Fruit fly (Drosophila melanogaster) whole organism, larva: ENCODE results near the gene CG7573.

ENCODE experiments used
- noc ChIP-seq: fragments of 200-800 bp; sonication (Bioruptor generic); optimal IDR thresholded peaks from 3 replicates; lab custom pipeline; 2019; ENCODE audit warnings: missing biosample characterization, mild to moderate bottlenecking, missing genetic modification characterization, moderate library complexity

Gene CG7573

DNA sequence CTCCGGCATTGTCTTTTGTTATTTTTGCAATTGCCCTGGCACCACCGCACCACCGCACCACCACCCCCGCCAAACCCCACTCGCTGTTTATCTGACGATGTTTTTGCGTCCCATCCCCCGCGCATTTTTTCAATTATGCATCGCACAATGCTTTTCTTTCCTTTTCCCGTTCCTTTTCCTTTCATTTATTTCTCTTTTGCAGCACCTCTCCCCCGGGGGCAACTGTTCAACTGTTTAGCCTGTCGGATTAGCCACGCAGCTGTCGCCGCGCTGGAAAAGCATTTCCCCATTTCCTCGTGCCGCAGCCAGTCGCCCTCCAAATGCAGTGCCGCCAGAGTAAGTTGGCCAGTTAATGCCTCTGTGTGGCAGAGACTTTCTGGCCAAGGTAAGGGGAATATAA lies 12.3 kb upstream of the CG7573 start:
- no peak for TF ChIP-seq noc (tag; lab: Kevin White, UChicago)

DNA sequence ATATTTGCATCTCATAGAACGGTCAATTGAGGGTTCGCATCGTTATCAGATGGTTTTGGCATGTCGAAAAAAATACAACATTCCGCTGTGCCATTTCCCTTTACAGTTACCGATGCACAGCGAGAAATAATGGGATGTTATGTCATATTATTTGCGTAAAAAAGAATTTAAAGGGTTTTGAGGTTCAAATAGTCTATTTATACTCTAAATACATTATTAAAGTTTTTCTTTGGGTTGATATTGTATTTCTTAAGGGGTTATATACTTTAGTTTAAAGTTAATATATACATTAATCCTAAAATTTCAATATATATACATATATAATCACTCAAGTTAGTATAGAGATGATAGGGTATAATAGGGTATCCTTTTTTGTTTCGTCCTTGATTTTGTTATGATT lies 8.6 kb upstream of the CG7573 start:
- no peak for TF ChIP-seq noc (tag; lab: Kevin White, UChicago)

DNA sequence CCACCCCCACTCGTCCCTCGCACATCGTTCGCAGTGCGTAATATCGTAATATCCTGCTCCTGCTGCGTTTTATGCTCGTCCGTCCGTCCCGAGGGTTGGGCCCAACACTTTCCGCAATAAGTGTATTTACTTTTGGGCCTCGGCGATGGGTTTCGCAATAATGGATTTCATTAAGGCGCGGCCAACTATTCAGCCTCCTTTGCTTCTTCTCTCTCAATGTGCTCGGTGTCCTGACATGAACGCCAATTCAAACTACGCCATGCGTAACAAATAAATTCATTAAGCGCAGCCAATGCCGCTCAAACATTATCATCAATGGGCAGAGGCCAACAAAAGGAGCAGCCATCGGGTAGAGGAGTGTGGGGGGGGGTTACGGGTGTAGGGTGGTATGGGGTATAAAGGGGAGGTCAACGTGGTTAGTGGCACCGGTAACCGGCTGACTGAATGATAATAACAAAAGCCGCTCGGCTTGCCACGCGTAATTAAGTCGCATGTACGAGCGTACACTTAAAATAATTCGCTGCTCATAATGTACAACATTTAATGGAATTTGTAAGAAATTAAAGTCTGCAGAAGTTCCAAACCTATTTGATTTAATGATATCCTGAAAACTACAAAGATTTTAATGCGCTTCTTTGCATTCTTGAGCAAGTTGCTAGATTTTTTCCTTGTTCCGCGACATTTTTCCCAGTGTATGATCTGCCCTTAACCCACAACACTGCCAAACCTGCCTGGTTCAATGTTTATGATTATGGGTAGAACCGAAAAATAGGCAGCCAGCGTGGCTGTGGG lies 7.9 kb upstream of the CG7573 start:
- no peak for TF ChIP-seq noc (tag; lab: Kevin White, UChicago)

DNA sequence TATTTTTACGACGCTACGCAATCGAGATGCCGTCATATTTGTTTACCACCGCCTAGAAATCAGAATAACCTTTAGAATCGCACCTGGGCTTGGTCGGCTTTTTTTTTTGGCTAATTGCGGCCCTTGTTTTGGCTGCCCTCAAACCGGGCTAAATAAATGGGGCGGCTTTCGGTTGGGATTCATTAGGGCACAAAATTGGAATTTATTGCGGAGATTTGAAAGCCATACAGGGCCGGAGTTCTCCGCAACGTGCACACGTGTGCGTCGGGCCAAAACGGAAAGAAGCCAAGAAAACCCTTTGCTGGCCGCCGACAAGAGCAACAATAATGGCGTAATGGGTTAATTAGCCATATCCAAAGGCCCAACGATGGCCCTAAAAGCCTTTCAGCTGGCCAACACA lies 6.2 kb upstream of the CG7573 start:
- TF ChIP-seq noc (tag; lab: Kevin White, UChicago), result no peak

DNA sequence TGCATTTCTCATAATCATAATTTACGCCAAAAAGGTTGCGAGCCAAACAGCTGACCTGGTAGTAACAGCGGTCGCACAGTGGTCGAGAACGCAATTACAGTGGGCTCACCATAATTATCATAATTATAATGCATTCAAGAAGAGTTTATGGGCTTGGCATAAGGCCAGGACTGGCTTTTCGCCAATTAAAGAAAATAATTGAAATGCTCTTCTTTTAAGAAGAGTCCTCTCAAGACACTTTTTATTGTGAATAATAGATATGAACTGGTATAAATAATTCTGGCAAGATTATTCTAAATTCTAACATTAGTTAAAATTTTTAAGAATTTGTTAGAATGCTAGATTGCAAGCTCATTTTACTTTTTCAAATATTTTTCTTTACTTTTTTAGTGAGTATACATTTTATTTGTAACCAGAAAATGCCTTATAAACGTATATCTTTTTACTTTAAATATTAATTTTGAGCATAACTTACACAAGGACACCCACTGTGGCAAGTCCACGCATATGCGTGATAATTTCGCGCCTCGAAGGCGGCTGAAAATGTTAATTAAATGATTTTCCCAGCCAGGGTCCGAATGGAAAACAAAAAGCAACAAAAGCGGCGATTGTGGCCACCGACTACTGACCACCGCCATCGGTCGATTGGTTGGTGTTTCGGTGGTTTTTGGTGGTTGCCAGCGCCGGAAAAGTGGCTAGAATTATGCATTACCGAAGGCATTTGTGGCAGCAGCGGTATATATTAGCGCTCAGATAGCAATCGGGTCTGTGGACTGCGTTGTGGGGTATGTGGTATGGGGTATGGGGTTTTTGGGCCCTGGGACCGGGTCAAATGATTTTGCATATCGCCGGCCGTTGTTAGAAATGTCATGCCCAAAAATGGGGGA lies 5.2 kb upstream of the CG7573 start:
- no peak for TF ChIP-seq noc (tag; lab: Kevin White, UChicago)

DNA sequence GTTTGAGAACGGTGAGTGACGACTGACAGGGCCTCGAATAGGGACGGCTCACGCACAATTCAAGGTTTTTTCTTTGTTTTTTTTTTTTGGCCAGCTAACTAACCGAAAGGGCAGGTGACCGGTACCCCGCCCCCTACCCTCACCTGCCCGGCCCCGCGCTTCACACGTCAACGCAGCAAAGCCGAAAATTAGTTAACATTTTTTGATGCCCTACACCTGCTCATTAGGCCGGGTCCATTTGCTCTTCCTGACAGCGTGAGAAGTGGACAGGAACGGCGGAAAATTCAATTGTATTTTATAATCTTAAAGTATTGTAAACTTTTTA lies 4.6 kb upstream of the CG7573 start:
- TF ChIP-seq noc (tag; lab: Kevin White, UChicago), result no peak

DNA sequence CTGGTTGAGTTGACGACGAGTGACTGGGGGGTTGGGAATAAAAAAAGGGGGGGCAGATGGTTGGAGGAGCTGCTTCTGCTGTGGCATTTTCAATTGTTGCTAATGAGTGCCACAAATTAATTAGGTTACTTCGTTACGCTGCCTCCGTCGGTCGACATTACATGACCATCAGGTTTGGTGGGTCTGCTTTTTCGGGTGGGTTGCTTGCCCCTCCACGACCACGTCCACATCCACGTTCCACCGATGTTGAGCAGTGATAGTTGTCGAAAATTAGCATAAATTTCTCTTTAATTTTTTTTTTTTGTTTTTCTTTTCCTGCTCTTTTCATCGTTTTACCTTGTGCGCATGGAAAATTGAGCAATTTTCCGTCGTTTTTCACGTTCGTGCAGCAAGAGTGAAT lies 3.0 kb upstream of the CG7573 start:
- TF ChIP-seq noc (tag; lab: Kevin White, UChicago), result no peak

DNA sequence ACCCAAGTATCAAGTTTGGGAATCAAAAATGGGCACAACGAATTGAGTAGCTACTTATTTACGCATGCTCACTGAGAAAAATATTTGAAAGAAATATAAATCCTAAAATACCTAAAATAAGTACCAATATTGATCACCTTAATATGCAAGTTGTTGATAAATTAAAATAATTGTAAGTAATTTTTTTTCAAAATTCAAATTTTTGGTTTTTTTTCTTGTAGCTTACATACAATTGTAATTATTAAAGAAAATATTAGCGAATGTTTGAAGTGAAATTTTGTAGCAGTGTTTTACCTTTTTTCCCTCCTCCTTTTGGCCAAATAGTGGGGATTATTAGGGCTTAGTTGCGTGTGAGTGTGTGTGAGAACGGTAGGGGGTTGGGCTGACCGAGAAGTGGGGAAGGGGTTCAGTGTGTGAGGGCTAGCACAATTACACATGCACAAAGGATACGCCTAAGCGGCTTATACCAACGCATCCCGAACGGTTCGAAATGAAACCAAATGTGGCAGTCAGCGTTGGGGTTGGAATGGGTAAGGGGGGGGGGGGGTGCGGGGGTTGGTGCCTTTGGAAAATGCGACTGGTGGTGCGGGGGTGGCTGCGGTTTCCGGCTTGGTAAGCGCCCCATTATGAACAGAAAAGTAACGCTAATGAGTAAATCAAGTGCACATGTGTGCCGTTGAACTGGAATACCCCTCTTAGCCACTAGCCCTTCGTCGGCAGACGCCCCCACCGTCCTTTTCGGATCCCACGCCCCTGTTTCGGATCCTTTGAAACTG lies 1.6 kb upstream of the CG7573 start:
- no peak for TF ChIP-seq noc (tag; lab: Kevin White, UChicago)

DNA sequence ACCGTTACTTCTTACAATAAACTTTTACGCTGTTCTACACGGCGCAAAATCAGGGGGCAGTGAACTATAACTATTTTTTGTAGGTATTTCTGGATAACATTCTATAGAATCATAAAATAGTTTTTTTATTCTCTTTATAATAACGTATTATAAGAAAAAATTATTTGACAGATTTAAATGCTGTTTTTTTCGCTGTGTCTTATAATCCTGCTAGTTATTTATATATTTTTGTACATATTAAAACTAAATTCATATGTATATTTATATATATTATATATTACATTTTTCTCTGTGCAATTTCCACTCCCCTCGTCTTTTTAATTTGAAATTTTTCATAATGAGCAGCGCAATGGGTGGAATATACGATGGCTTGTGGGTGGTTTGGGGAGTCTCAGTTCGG lies 819 bp upstream of the CG7573 start:
- TF ChIP-seq noc (tag; lab: Kevin White, UChicago), result no peak

DNA sequence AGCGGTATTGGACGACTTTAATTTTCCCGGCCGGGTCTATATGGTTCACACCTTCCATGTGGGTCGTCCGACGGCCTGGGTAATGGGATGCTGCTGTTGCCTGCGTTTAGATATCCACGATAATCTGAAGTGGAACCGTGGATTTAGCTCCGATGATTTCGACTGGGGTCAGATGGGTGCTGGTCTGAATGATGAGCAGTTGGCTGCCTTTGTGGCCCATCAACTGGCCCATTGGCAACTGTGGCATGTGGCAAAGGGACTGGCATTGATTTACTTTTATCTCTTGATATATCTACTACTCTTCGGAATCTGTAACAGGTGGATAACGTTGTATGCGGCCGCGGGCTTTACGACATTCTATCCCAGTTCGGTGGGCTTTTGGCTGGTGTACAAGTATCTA lies 1.2 kb downstream of the CG7573 start:
- TF ChIP-seq noc (tag; lab: Kevin White, UChicago), result no peak

DNA sequence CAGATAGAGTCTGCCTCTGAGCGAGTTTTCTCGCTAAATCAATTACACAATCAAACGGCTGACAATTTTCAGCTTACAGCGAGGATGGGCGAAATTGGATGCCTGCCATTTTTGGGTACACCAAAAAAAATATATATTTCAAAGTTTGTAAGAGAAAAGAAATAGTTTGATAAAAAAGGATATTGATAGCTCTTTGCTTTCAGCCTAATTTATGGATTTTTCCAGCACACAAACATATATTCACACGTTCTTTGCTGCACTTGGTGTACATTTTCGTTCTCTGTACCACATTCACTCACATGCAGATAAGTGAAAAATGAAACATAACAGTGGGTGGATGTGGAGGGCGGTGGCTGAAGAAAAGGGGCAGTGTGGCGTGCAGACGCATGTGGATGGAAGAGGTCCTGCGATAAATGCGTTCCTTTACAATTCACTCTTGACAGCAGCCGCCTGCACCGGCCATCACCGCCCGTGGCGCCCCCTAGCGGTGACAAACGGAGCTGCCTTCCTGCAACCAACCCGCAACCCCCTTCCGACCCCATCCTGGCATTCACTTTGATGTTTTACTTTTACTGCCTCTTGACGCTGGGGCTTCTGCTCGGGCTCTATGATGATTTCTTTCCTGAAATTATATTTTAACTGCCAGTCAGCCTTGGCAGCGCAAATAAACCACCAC lies 3.5 kb downstream of the CG7573 start:
- no peak for TF ChIP-seq noc (tag; lab: Kevin White, UChicago)

DNA sequence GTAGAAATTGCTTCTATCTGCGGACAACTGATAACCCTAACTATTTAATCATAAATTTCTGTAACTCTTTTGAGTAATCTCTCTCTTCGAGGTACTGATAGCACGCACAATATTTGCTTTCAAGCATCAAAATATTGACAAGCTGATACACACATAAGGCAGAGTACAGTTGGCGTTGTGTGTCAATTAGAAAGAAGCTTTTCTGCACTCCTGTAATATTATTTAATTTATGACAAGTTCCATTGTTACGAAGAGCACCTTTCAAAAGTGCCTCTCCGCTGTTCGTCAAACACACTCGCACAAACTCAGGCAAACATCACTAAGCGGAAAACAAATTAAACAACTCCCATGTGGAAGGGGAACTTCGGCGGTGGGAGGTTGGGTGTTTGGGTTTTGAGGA lies 5.9 kb downstream of the CG7573 start:
- TF ChIP-seq noc (tag; lab: Kevin White, UChicago), result no peak

DNA sequence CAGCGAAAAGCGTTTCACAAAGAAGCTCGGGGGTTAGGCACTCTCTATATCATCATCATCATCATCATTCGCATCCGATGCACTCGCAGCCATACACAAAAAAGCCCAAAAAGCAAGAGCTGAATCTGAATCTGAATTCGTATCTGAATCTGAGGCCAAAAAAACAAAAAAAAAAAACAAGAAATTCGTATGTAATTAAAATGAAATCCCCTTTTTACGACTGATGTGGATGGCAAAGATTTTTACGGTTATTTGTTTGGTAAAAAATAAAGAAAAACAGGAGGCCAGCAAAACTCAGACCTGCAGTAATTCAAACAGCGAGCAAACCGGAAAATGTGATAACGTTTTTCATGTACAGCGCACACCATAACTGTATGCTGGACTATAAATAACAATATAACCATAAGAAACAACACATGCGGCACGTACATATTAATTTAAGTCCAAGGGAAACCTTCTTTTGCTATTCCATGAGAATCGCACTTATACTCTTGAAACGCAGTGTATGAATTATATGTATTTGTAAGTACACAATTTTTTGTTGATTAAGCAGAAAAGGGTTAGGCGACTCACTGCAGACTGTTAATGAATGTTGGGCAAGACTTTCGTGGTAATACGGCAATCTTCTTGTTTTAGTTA lies 7.1 kb downstream of the CG7573 start:
- TF ChIP-seq noc (tag; lab: Kevin White, UChicago), result peak; percentile 55

DNA sequence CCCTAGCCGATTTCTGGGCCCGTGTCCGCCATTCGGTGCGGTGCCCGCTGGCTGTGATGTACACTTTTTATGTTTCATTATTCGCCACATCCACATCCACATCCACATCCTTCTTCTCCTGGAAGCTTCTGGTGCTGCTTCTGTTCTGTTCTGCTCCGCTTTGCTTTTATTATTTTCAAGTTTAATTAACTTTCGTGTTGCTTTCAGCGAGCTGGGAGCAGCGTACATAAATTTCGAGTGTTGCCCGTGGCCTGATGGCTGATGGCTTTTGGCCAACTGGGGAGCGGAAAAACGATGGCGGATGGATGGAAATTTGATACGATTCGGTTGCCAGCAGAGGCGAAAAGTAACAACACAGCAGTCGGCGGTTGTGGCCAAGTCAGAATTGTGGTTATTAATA lies 8.6 kb downstream of the CG7573 start:
- no peak for TF ChIP-seq noc (tag; lab: Kevin White, UChicago)

DNA sequence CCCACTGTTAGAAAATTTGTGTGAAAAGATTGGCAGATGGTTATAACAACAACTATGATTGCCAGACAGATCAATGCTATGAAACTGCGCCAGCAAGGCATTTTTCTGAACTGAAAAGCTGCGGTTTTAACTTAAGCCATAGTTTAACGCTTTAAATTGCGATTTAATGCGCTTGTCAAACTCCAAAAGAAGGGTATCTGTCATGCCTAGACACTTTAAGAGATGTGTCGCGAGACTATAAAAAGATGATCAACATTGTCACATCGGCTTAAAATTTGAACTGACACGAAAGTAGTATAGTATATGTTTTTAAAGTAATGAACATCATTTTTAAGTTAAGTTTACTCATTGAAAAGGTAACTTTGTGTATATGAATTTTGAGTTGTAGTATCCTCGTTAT lies 10.1 kb downstream of the CG7573 start, which contains the start of gene CG6168:
Gene CG6168, minus strand, starts transcription at position 101 of the 400 bp plus-strand sequence.
- TF ChIP-seq noc (tag; lab: Kevin White, UChicago), result no peak
